Fruit fly (Drosophila melanogaster) whole organism: ENCODE data around the gene RhoGAP18B.

Source experiments
- CG8478 ChIP-seq: fragments of >200 bp; optimal IDR thresholded peaks from 2 replicates; lab custom pipeline; 2018; ENCODE audit warnings: inconsistent platforms
- Dll ChIP-seq: fragments of >200 bp; optimal IDR thresholded peaks from 2 replicates; lab custom pipeline; 2017
- EcR ChIP-seq, 2 experiments: fragments of >200 bp; optimal IDR thresholded peaks; 2 replicates each; lab custom pipeline; 2017; ENCODE audit warnings: missing biosample characterization in 2 of 2, missing genetic modification characterization in 2 of 2, missing genetic modification reagents in 2 of 2
- pan ChIP-seq: fragments of >200 bp; optimal IDR thresholded peaks from 2 replicates; lab custom pipeline; 2017
- psq ChIP-seq: fragments of >200 bp; optimal IDR thresholded peaks from 2 replicates; lab custom pipeline; 2017
- usp ChIP-seq: fragments of >200 bp; optimal IDR thresholded peaks from 2 replicates; lab custom pipeline; 2017; ENCODE audit warnings: missing biosample characterization, missing genetic modification characterization, mixed read lengths

The RhoGAP18B gene

dm6 chrX:19167032-19167568 lies at the start of gene RhoGAP18B:
TSS of gene RhoGAP18B (minus strand) at chrX:19167082.
- TF ChIP-seq usp (GFP tag; lab: Kevin White, UChicago) (no peak), psq (no peak), Dll (no peak)

DNA sequence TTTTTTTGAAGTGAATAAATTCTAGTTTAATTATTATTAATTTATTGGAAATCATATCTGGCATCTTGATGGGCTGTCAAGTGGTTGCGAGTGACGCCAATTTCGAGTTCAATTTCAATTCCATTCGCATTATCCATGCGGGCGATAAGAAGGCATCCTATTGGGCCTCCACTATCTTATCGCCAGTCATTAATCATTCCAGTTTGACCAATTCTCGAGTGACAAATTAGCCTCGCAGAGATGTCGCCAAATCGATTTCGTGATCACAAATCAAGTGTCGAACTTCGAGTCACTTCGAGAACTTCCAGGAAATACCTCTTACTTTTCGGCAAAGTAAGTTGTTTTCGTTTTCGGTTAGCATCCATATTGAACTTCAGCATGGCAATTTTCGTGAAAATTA lies 49.8 kb upstream of the RhoGAP18B start:
- TF ChIP-seq EcR (GFP tag; optimal IDR thresholded peaks at IDR 0.05; lab: Kevin White, UChicago) (no peak), psq (no peak), pan (lab: Kevin White, UChicago) (no peak), Dll (no peak), usp (GFP tag; lab: Kevin White, UChicago) (no peak), CG8478 (no peak)

DNA sequence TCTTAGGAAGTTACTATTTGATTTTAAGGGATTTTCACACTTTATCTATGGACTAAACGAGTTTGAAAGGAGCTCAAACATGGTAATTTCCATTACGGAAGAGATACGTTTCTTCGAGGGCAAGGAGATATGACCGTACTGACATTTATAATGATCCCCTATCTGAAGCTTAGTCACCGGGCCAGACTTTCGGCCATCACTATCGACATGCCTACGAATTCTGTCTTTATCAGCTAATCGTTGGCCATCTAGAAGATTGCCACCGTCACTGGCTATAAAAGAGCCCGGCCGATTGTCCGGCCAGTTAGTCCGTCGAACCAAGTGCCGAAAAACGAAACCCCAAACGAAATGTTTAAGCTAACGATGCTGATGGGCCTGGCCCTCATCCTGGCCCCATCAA lies 48.3 kb upstream of the RhoGAP18B start, which contains the start of gene Muc18B:
Muc18B (plus strand) TSS at position 301 of the 400 bp plus-strand sequence.
- TF ChIP-seq CG8478: no peak
- TF ChIP-seq usp (GFP tag; lab: Kevin White, UChicago): no peak
- no peak for TF ChIP-seq psq
- TF ChIP-seq EcR (GFP tag; optimal IDR thresholded peaks at IDR 0.05; lab: Kevin White, UChicago): no peak
- TF ChIP-seq Dll: no peak
- no peak for TF ChIP-seq pan (lab: Kevin White, UChicago)

dm6 chrX:19212954-19213353 lies 46.1 kb upstream of the RhoGAP18B start, which contains the start of gene Mur18B:
TSS of gene Mur18B (plus strand) at chrX:19213254.
- TF ChIP-seq EcR (GFP tag; optimal IDR thresholded peaks at IDR 0.05; lab: Kevin White, UChicago): no peak

dm6 chrX:19211982-19212381 lies 45.1 kb upstream of the RhoGAP18B start, which contains the start of gene CG14195:
TSS of gene CG14195 (minus strand) at chrX:19212082.
- TF ChIP-seq CG8478: no peak
- TF ChIP-seq Dll: no peak
- no peak for TF ChIP-seq usp (GFP tag; lab: Kevin White, UChicago)
- TF ChIP-seq EcR (GFP tag; optimal IDR thresholded peaks at IDR 0.05; lab: Kevin White, UChicago): no peak
- TF ChIP-seq psq: no peak
- TF ChIP-seq pan (lab: Kevin White, UChicago): no peak

dm6 chrX:19208014-19208413 lies 41.1 kb upstream of the RhoGAP18B start, which contains the start of gene Ulp1:
TSS of gene Ulp1 (minus strand) at chrX:19208187.
- no peak for TF ChIP-seq psq
- no peak for TF ChIP-seq Dll
- no peak for TF ChIP-seq usp (GFP tag; lab: Kevin White, UChicago)
- no peak for TF ChIP-seq CG8478
- TF ChIP-seq EcR (GFP tag; optimal IDR thresholded peaks at IDR 0.05; lab: Kevin White, UChicago): no peak
- TF ChIP-seq pan (lab: Kevin White, UChicago): no peak

- TF ChIP-seq pan (lab: Kevin White, UChicago): no peak
- no peak for TF ChIP-seq Dll
- TF ChIP-seq CG8478: no peak
- TF ChIP-seq psq: no peak
- TF ChIP-seq EcR (GFP tag; optimal IDR thresholded peaks at IDR 0.05; lab: Kevin White, UChicago): no peak
- TF ChIP-seq usp (GFP tag; lab: Kevin White, UChicago): no peak
These were observed 34.7 kb upstream of the RhoGAP18B start, which contains the start of gene CG7990 for dm6 chrX:19201630-19202029. TSS of gene CG7990 (minus strand) at chrX:19201979.

DNA sequence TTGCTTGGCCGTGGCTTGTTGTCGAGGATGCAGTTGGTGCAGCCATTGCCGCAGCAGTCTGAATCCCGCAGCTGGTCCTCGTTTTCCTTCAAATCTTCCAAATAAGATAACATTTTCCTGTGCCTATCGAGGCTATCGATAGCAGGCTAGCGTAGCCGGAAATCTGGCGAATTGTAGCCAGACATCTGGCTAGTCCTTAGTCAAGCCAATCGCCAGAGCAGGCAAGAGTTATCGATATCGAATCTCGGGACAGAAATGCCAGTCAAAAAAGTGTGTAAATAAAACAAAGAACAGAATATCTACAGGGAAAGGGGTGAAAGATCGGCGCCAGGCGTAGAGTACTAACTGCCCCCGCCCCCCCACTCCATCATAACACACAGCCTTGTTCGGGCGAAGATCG lies 26.5 kb upstream of the RhoGAP18B start, which contains the start of the genes CG7914 and CG14194:
CG7914 (minus strand) TSS at position 113 of the 400 bp plus-strand sequence.
CG14194 (plus strand) TSS at position 220 of the 400 bp plus-strand sequence.
- TF ChIP-seq Dll (no peak), psq (no peak), usp (GFP tag; lab: Kevin White, UChicago) (no peak), CG8478 (no peak), EcR (GFP tag; optimal IDR thresholded peaks at IDR 0.05; lab: Kevin White, UChicago) (no peak), pan (lab: Kevin White, UChicago) (no peak)

dm6 chrX:19191597-19191996 lies 24.7 kb upstream of the RhoGAP18B start:
- TF ChIP-seq pan (lab: Kevin White, UChicago) (no peak), CG8478 (no peak), psq (no peak)

dm6 chrX:19191050-19191449 lies 24.2 kb upstream of the RhoGAP18B start:
- TF ChIP-seq psq (no peak), Dll (no peak), usp (GFP tag; lab: Kevin White, UChicago) (no peak), CG8478 (no peak), pan (lab: Kevin White, UChicago) (no peak), EcR (GFP tag; optimal IDR thresholded peaks at IDR 0.05; lab: Kevin White, UChicago) (no peak)

dm6 chrX:19189903-19190302 lies 23.0 kb upstream of the RhoGAP18B start, which contains the start of gene HP1D3csd:
TSS of gene HP1D3csd (plus strand) at chrX:19190214.
- TF ChIP-seq Dll (no peak), psq (no peak)

DNA sequence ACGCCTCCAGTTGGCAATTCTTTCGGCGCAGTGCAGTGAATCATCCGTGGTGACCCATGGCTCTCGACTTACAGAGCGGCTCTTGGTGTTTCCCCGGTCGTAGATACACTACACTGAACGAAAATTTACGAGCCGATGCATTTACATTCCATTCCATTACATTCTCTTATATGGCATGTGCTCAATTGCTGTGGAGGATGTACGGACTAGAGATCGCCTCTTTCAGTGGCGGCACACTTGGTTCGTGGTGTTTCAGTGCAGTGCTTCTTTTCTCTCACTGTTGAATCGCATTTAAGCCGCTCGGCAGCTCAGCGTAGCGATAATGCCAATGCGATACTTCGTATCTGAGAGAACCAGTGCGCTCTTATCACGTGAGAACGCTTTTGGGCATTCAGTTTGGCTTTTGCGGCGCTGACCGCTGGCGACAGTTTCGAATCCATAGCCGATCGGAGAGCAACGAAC lies 20.8 kb upstream of the RhoGAP18B start, which contains the start of gene Mec2:
Mec2 (plus strand) TSS at position 412 of the 462 bp plus-strand sequence.
- no peak for TF ChIP-seq usp (GFP tag; lab: Kevin White, UChicago)
- TF ChIP-seq pan (lab: Kevin White, UChicago): no peak
- TF ChIP-seq CG8478: no peak
- TF ChIP-seq psq: no peak
- no peak for TF ChIP-seq EcR (GFP tag; optimal IDR thresholded peaks at IDR 0.05; lab: Kevin White, UChicago)
- TF ChIP-seq Dll: no peak

DNA sequence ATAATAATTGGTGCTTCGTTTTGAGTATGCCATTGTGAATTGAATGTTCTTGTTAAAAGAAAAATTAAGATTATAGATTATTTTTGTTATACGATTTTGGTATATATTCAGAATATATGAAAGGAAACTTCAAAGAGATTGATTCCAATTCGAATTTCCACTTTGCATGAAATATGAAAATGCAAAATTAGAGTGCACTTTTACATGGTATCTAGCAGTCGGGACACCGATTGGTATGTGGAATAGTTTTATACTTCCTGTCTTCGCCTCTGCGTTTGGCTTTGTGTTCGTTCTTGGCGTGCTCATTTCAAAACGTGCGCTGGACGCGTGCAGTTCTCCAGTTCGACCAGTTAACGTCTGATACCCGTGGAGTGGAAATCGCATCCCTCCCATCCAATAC lies 16.2 kb upstream of the RhoGAP18B start, which contains the start of gene CG33253:
CG33253 (plus strand) TSS at position 301 of the 400 bp plus-strand sequence.
- TF ChIP-seq EcR (GFP tag; optimal IDR thresholded peaks at IDR 0.05; lab: Kevin White, UChicago): no peak
- TF ChIP-seq pan (lab: Kevin White, UChicago): no peak
- no peak for TF ChIP-seq Dll
- no peak for TF ChIP-seq psq
- TF ChIP-seq CG8478: no peak
- TF ChIP-seq usp (GFP tag; lab: Kevin White, UChicago): no peak
